Worm (Caenorhabditis elegans): ENCODE data around the gene F54F7.3.

F54F7.3 gene

DNA sequence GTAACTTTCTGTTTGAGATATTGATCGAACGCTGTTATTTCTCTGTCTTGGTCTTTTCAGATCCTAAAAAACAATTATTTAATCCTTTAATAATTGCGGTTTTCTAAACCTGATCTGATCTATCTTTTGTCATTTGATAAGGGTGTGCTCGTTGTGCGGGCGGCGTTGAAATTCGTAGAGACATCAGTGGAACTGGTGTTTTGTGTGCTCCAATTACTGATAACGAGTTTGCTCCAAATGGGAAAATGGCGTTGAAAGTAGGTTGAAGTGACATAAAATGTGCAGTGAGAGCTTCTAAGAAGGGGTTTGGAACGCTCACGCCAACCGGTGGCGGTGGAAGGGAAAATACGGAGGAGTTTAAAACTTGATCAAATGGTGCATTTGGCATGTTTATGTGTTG is 4.5 kb upstream of the F54F7.3 start:
- TF ChIP-seq dsc-1 (tag; optimal IDR thresholded peaks at IDR 0.05) (no peak), sup-37 (GFP tag; optimal IDR thresholded peaks at IDR 0.05) (no peak), fkh-4 (tag; optimal IDR thresholded peaks at IDR 0.05; ENCODE audit: borderline replicate concordance) (no peak), fkh-8 (tag; optimal IDR thresholded peaks at IDR 0.05) (no peak), nhr-71 (tag; optimal IDR thresholded peaks at IDR 0.05) (no peak), F16B12.6 (tag; optimal IDR thresholded peaks at IDR 0.05) (no peak), vab-15 (tag; optimal IDR thresholded peaks at IDR 0.05) (no peak), unc-86 (tag; optimal IDR thresholded peaks at IDR 0.05) (no peak), blmp-1 (tag; optimal IDR thresholded peaks at IDR 0.05) (no peak), mep-1 (tag; optimal IDR thresholded peaks at IDR 0.05) (no peak), ces-1 (GFP tag; optimal IDR thresholded peaks at IDR 0.05) (no peak), unc-130 (tag; optimal IDR thresholded peaks at IDR 0.05) (no peak), ceh-88 (GFP tag; IDR thresholded peaks at IDR 0.05) (no peak), swsn-7 (tag; optimal IDR thresholded peaks at IDR 0.05) (no peak), sox-4 (tag; optimal IDR thresholded peaks at IDR 0.05) (no peak), dpl-1 (GFP tag; optimal IDR thresholded peaks at IDR 0.05) (no peak), nhr-85 (tag) (no peak), grh-1 (GFP tag; IDR thresholded peaks at IDR 0.05) (no peak)

DNA sequence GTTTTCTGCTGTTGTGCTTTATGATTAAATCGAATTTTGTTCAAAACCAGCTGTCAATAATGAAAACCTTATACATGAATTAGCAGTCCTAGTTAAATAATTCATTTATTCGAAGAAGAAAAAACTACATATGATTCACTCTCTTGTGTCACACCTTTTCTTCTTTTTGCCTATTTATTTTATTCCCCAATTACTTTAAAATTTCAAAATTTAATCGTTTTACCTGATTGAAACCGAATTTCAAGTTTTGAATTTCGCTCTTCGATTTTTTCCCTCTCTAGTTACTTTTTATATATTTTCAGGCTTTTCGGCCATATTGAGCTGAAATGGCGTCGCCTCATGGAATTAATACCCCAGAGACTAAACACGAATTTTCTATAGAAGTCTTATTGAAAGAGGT is 2.5 kb upstream of the F54F7.3 start, which contains the start of gene xtr-1:
TSS of gene xtr-1 (plus strand) at position 301 of the 400 bp plus-strand sequence.
- TF ChIP-seq dsc-1 (tag; optimal IDR thresholded peaks at IDR 0.05), result no peak

DNA sequence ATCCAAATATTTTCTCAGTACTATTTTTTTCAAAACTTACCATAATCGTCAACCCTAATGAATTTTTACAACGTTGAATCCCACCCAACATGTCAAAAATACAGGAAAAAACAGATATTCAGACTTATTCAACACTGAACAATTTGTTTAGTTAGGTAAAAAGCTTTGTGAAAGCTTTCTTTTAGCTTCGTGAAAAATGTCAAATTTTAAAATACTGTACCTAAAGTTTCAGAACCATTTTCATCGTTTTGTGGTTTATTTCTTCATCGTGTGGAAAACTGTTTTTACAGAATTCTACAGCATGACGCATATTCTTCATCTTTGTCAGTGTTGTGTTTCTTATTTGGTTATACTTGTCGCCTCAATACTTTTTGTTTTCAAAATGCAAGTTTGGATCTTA is 590 bp upstream of the F54F7.3 start, which contains the start of gene F54F7.14:
TSS of gene F54F7.14 (plus strand) at position 301 of the 400 bp plus-strand sequence.
- no peak for TF ChIP-seq nhr-71 (tag; optimal IDR thresholded peaks at IDR 0.05)
- no peak for TF ChIP-seq egl-27 (tag; optimal IDR thresholded peaks at IDR 0.05)
- no peak for TF ChIP-seq unc-62 (GFP tag; optimal IDR thresholded peaks at IDR 0.05)
- no peak for TF ChIP-seq nhr-77 (tag; optimal IDR thresholded peaks at IDR 0.05)
- TF ChIP-seq C34B4.2 (tag; optimal IDR thresholded peaks at IDR 0.05), result no peak
- no peak for TF ChIP-seq fkh-4 (tag; optimal IDR thresholded peaks at IDR 0.05; ENCODE audit: borderline replicate concordance)
- TF ChIP-seq ces-1 (GFP tag; optimal IDR thresholded peaks at IDR 0.05), result no peak
- no peak for TF ChIP-seq fos-1 (tag; optimal IDR thresholded peaks at IDR 0.05)
- TF ChIP-seq unc-30 (tag; optimal IDR thresholded peaks at IDR 0.05), result no peak
- no peak for TF ChIP-seq elt-3 (tag; optimal IDR thresholded peaks at IDR 0.05)
- TF ChIP-seq nhr-237 (tag; optimal IDR thresholded peaks at IDR 0.05), result no peak
- no peak for TF ChIP-seq dpl-1 (GFP tag; optimal IDR thresholded peaks at IDR 0.05)
- TF ChIP-seq pax-3 (tag; optimal IDR thresholded peaks at IDR 0.05), result no peak
- no peak for TF ChIP-seq nhr-20 (tag; optimal IDR thresholded peaks at IDR 0.05)
- no peak for TF ChIP-seq hlh-4 (tag; optimal IDR thresholded peaks at IDR 0.05)
- TF ChIP-seq lin-13 (GFP tag; optimal IDR thresholded peaks at IDR 0.05), result no peak
- TF ChIP-seq aha-1 (tag; optimal IDR thresholded peaks at IDR 0.05), result no peak
- no peak for TF ChIP-seq egl-13 (tag; optimal IDR thresholded peaks at IDR 0.05)
- TF ChIP-seq mdl-1 (tag; optimal IDR thresholded peaks at IDR 0.05), result no peak

DNA sequence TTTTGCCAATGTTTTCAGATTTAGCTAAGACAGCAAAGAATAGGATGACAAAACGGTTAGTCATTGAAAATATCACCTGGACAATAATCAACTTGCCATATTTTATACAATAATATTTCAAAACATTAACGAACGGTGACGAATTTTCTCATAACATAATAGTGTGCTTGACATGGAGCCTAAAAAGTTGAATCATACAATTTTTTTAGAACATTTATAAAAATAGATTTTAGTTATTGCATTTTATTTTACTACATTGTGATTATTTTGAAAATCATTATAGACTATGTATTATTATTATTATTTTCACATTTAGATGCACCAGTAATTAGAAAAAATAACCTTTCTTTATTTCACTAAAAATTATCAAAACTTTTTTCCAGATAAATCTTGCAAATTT is 1.4 kb downstream of the F54F7.3 start, which contains the start of gene F54F7.9:
TSS of gene F54F7.9 (minus strand) at position 101 of the 400 bp plus-strand sequence.
- TF ChIP-seq fos-1 (tag; optimal IDR thresholded peaks at IDR 0.05) (no peak), nhr-19 (GFP tag; conservative IDR thresholded peaks at IDR 0.05) (no peak), xbp-1 (tag; optimal IDR thresholded peaks at IDR 0.05) (no peak), lin-39 (tag; optimal IDR thresholded peaks at IDR 0.05) (no peak), jun-1 (tag; optimal IDR thresholded peaks at IDR 0.05) (no peak)

All from whole organism, L1 larva.